Worm (Caenorhabditis elegans) whole organism, L4 larva: ENCODE measurements around the gene C05C8.7.
A peak's percentile ranks its signal among the peaks of the same experiment; 100 is the strongest.

ENCODE experiments used
- F26F4.8 ChIP-seq: fragments of 200-800 bp; sonication (Bioruptor generic); conservative IDR thresholded peaks from 2 replicates; pipeline ENCODE4 v1.3.6; 2022; ENCODE audit warnings: missing genetic modification characterization, missing compliant biosample characterization
- F37D6.2 ChIP-seq: sonication (generic microtip); optimal IDR thresholded peaks from 2 replicates; lab custom pipeline; 2016; ENCODE audit warnings: mild to moderate bottlenecking, missing genetic modification characterization, missing compliant biosample characterization
- F44E2.7 ChIP-seq: fragments of 200-800 bp; sonication (Bioruptor generic); IDR thresholded peaks from 2 replicates; pipeline ENCODE4 v2.1.2; 2022; ENCODE audit warnings: missing genetic modification characterization, missing compliant biosample characterization
- R02D3.7 ChIP-seq: fragments of 150-350 bp; sonication (generic microtip); optimal IDR thresholded peaks from 3 replicates; lab custom pipeline; 2014; ENCODE audit warnings: missing biosample characterization, missing genetic modification characterization
- T26A8.4 ChIP-seq: fragments of 200-800 bp; sonication (Bioruptor generic); IDR thresholded peaks from 2 replicates; pipeline ENCODE4 v1.3.6; 2022; ENCODE audit warnings: missing genetic modification characterization, missing compliant biosample characterization
- Y105C5A.15 ChIP-seq: fragments of 200-800 bp; sonication (Bioruptor generic); IDR thresholded peaks from 2 replicates; pipeline ENCODE4 v1.3.6; 2022; ENCODE audit warnings: missing genetic modification characterization, missing compliant biosample characterization
- Y48G9A.11 ChIP-seq: fragments of 200-800 bp; sonication (Bioruptor generic); IDR thresholded peaks from 2 replicates; pipeline ENCODE4 v1.3.6; 2022; ENCODE audit warnings: missing genetic modification reagents, missing genetic modification characterization, missing compliant biosample characterization
- Y5F2A.4 ChIP-seq: fragments of 200-800 bp; sonication (Bioruptor generic); optimal IDR thresholded peaks from 2 replicates; lab custom pipeline; 2018; ENCODE audit warnings: mild to moderate bottlenecking, missing genetic modification characterization, missing compliant biosample characterization
- ZK337.2 ChIP-seq: fragments of 200-800 bp; sonication (Bioruptor generic); IDR thresholded peaks from 2 replicates; pipeline ENCODE4 v1.3.6; 2022; ENCODE audit warnings: missing genetic modification reagents, missing genetic modification characterization, missing compliant biosample characterization
- ama-1 ChIP-seq: fragments of 150-350 bp; optimal IDR thresholded peaks from 2 replicates; lab custom pipeline; 2014; ENCODE audit warnings: inconsistent platforms, mixed read lengths
- attf-4 ChIP-seq: sonication (generic microtip); optimal IDR thresholded peaks from 3 replicates; lab custom pipeline; 2017; ENCODE audit warnings: missing biosample characterization, missing genetic modification characterization
- ceh-20 ChIP-seq: fragments of 200-800 bp; sonication (Bioruptor generic); IDR thresholded peaks from 2 replicates; pipeline ENCODE4 v1.3.6; 2022; ENCODE audit warnings: missing genetic modification reagents, missing genetic modification characterization, missing compliant biosample characterization
- ceh-62 ChIP-seq: sonication (generic microtip); optimal IDR thresholded peaks from 2 replicates; lab custom pipeline; 2017; ENCODE audit warnings: missing biosample characterization, missing genetic modification characterization
- ceh-82 ChIP-seq: sonication (generic microtip); optimal IDR thresholded peaks from 2 replicates; lab custom pipeline; 2017; ENCODE audit warnings: missing biosample characterization, missing genetic modification characterization
- ctbp-1 ChIP-seq: fragments of 200-800 bp; sonication (Bioruptor generic); IDR thresholded peaks from 2 replicates; pipeline ENCODE4 v1.3.6; 2022; ENCODE audit warnings: missing genetic modification reagents, missing genetic modification characterization, missing compliant biosample characterization
- daf-19 ChIP-seq: fragments of 200-800 bp; sonication (Bioruptor generic); conservative IDR thresholded peaks from 2 replicates; pipeline ENCODE4 v1.3.6; 2022; ENCODE audit warnings: missing genetic modification characterization, missing compliant biosample characterization
- dmd-8 ChIP-seq: fragments of 200-800 bp; sonication (Bioruptor generic); IDR thresholded peaks from 2 replicates; pipeline ENCODE4 v1.3.6; 2022; ENCODE audit warnings: missing genetic modification characterization, missing compliant biosample characterization
- dmd-9 ChIP-seq: fragments of 200-800 bp; sonication (Bioruptor generic); IDR thresholded peaks from 2 replicates; pipeline ENCODE4 v1.3.6; 2022; ENCODE audit warnings: missing genetic modification reagents, missing genetic modification characterization, missing compliant biosample characterization
- dpl-1 ChIP-seq: fragments of 150-350 bp; optimal IDR thresholded peaks from 2 replicates; lab custom pipeline; 2014; ENCODE audit warnings: missing biosample characterization, missing genetic modification reagents, missing genetic modification characterization
- egl-27 ChIP-seq: sonication (generic microtip); optimal IDR thresholded peaks from 3 replicates; lab custom pipeline; 2017; ENCODE audit warnings: missing biosample characterization, missing genetic modification reagents, missing genetic modification characterization
- egl-43 ChIP-seq: fragments of 200-800 bp; sonication (Bioruptor generic); IDR thresholded peaks from 2 replicates; pipeline ENCODE4 v1.3.6; 2022; ENCODE audit warnings: missing genetic modification reagents, missing genetic modification characterization, missing compliant biosample characterization
- gei-8 ChIP-seq: fragments of 200-800 bp; sonication (Bioruptor generic); optimal IDR thresholded peaks from 2 replicates; lab custom pipeline; 2018; ENCODE audit warnings: mild to moderate bottlenecking, missing genetic modification characterization, missing compliant biosample characterization
- hif-1 ChIP-seq, 2 experiments: sonication (generic microtip); optimal IDR thresholded peaks; 2 replicates each; lab custom pipeline; 2016 to 2017; ENCODE audit warnings: missing compliant biosample characterization in 2 of 2, missing genetic modification characterization in 2 of 2, missing genetic modification reagents in 2 of 2, missing genotype in 2 of 2, mild to moderate bottlenecking in 1 of 2
- lin-13 ChIP-seq: fragments of 150-350 bp; optimal IDR thresholded peaks from 2 replicates; lab custom pipeline; 2014; ENCODE audit warnings: missing biosample characterization, missing genetic modification reagents, missing genetic modification characterization
- lin-15B ChIP-seq: fragments of 150-350 bp; sonication (generic microtip); optimal IDR thresholded peaks from 3 replicates; lab custom pipeline; 2014; ENCODE audit warnings: missing biosample characterization, missing genetic modification characterization
- lin-29 ChIP-seq: fragments of 200-800 bp; sonication (Bioruptor generic); IDR thresholded peaks from 2 replicates; pipeline ENCODE4 v1.3.6; 2022; ENCODE audit warnings: missing genetic modification reagents, missing genetic modification characterization, missing compliant biosample characterization
- lin-38 ChIP-seq: fragments of 200-800 bp; sonication (Bioruptor generic); IDR thresholded peaks from 2 replicates; pipeline ENCODE4 v1.3.6; 2022; ENCODE audit warnings: missing genetic modification reagents, missing genetic modification characterization, missing compliant biosample characterization
- lir-3 ChIP-seq: sonication (generic microtip); optimal IDR thresholded peaks from 2 replicates; lab custom pipeline; 2016; ENCODE audit warnings: mild to moderate bottlenecking, missing genetic modification characterization, missing compliant biosample characterization
- lsy-2 ChIP-seq, 2 experiments: fragments of 150-350 bp in 1 of 2; sonication (generic microtip) in 1 of 2; optimal IDR thresholded peaks; 2 replicates each; lab custom pipeline; 2014 to 2017; ENCODE audit warnings: missing biosample characterization in 2 of 2, missing genetic modification characterization in 2 of 2
- mdl-1 ChIP-seq, 2 experiments: fragments of 150-350 bp in 1 of 2; sonication (generic microtip) in 1 of 2; optimal IDR thresholded peaks; 2 replicates each; lab custom pipeline; 2014 to 2017; ENCODE audit warnings: missing biosample characterization in 2 of 2, missing genetic modification characterization in 2 of 2
- mdt-29 ChIP-seq: fragments of 200-800 bp; sonication (Bioruptor generic); IDR thresholded peaks from 2 replicates; pipeline ENCODE4 v1.3.6; 2022; ENCODE audit warnings: missing genetic modification reagents, missing genetic modification characterization, missing compliant biosample characterization
- mep-1 ChIP-seq: fragments of 150-350 bp; sonication (generic microtip); optimal IDR thresholded peaks from 3 replicates; lab custom pipeline; 2014; ENCODE audit warnings: missing biosample characterization, missing genetic modification characterization
- mxl-2 ChIP-seq: fragments of 200-800 bp; sonication (Bioruptor generic); conservative IDR thresholded peaks from 2 replicates; pipeline ENCODE4 v1.3.6; 2022; ENCODE audit warnings: missing genetic modification reagents, missing genetic modification characterization, missing compliant biosample characterization
- nhr-11 ChIP-seq: fragments of 150-350 bp; optimal IDR thresholded peaks from 2 replicates; lab custom pipeline; 2014; ENCODE audit warnings: missing biosample characterization, missing genetic modification characterization
- nhr-25 ChIP-seq: sonication (generic microtip); optimal IDR thresholded peaks from 2 replicates; lab custom pipeline; 2017; ENCODE audit warnings: missing genetic modification characterization, mild to moderate bottlenecking, missing compliant biosample characterization, antibody characterized with exemption, moderate library complexity, borderline replicate concordance; ENCODE audit not compliant: insufficient read depth
- nhr-28 ChIP-seq: fragments of 150-350 bp; optimal IDR thresholded peaks from 2 replicates; lab custom pipeline; 2014; ENCODE audit warnings: missing biosample characterization, missing genetic modification characterization
- nhr-42 ChIP-seq: fragments of 200-800 bp; sonication (Bioruptor generic); IDR thresholded peaks from 2 replicates; pipeline ENCODE4 v1.3.6; 2022; ENCODE audit warnings: missing genetic modification characterization, missing compliant biosample characterization
- nhr-48 ChIP-seq: sonication (generic microtip); optimal IDR thresholded peaks from 2 replicates; lab custom pipeline; 2016; ENCODE audit warnings: mild to moderate bottlenecking, missing genetic modification characterization, missing compliant biosample characterization
- nhr-77 ChIP-seq: fragments of 150-350 bp; optimal IDR thresholded peaks from 2 replicates; lab custom pipeline; 2014; ENCODE audit warnings: missing biosample characterization, missing genetic modification characterization
- pha-4 ChIP-seq, 2 experiments: fragments of 150-350 bp in 1 of 2; fragments of 200-800 bp in 1 of 2; sonication (Bioruptor generic) in 1 of 2; IDR thresholded peaks in 1 of 2; optimal IDR thresholded peaks in 1 of 2; 2 replicates each; pipeline versions ENCODE4 v1.3.6 to Lab custom; 2014 to 2022; ENCODE audit warnings: missing genetic modification characterization in 2 of 2, missing genetic modification reagents in 2 of 2, missing biosample characterization in 1 of 2, missing compliant biosample characterization in 1 of 2
- php-3 ChIP-seq: fragments of 200-800 bp; sonication (Bioruptor generic); IDR thresholded peaks from 2 replicates; pipeline ENCODE4 v1.3.6; 2022; ENCODE audit warnings: missing genetic modification reagents, missing genetic modification characterization, missing compliant biosample characterization
- snpc-1.2 ChIP-seq: fragments of 200-800 bp; sonication (Bioruptor generic); IDR thresholded peaks from 2 replicates; pipeline ENCODE4 v1.3.6; 2022; ENCODE audit warnings: missing genetic modification reagents, missing genetic modification characterization, missing compliant biosample characterization
- snpc-4 ChIP-seq: fragments of 150-350 bp; optimal IDR thresholded peaks from 2 replicates; lab custom pipeline; 2014; ENCODE audit warnings: missing biosample characterization, missing genetic modification characterization
- spr-1 ChIP-seq: sonication (generic microtip); optimal IDR thresholded peaks from 2 replicates; lab custom pipeline; 2016; ENCODE audit warnings: mild to moderate bottlenecking, missing genetic modification characterization, missing compliant biosample characterization
- tag-97 ChIP-seq: fragments of 200-800 bp; sonication (Bioruptor generic); IDR thresholded peaks from 2 replicates; pipeline ENCODE4 v1.3.6; 2022; ENCODE audit warnings: missing genetic modification characterization, missing compliant biosample characterization
- unc-39 ChIP-seq: sonication (generic microtip); optimal IDR thresholded peaks from 2 replicates; lab custom pipeline; 2017; ENCODE audit warnings: missing biosample characterization, missing genetic modification characterization
- unc-62 ChIP-seq, 3 experiments: fragments of 150-350 bp in 1 of 3; sonication (generic microtip); optimal IDR thresholded peaks in 2 of 3; peaks in 1 of 3; 1 replicate in 1 of 3; 2 replicates in 2 of 3; lab custom pipeline; 2014 to 2017; ENCODE audit warnings: missing biosample characterization in 3 of 3, missing genetic modification characterization in 3 of 3, missing genetic modification reagents in 3 of 3, missing genotype in 1 of 3
- vab-7 ChIP-seq: fragments of 200-800 bp; sonication (Bioruptor generic); IDR thresholded peaks from 2 replicates; pipeline ENCODE4 v1.3.6; 2022; ENCODE audit warnings: missing genetic modification reagents, missing genetic modification characterization, missing compliant biosample characterization
- zfp-3 ChIP-seq: fragments of 200-800 bp; sonication (Bioruptor generic); conservative IDR thresholded peaks from 2 replicates; pipeline ENCODE4 v1.3.6; 2022; ENCODE audit warnings: missing genetic modification reagents, missing genetic modification characterization, missing compliant biosample characterization
- zip-11 ChIP-seq: fragments of 200-800 bp; sonication (Bioruptor generic); IDR thresholded peaks from 2 replicates; pipeline ENCODE4 v1.3.6; 2022; ENCODE audit warnings: missing genetic modification characterization, missing compliant biosample characterization

C05C8.7 gene

ce11 chrV:7237133-7237532 lies 9.7 kb downstream of the C05C8.7 start, which contains the start of gene hyls-1:
Gene hyls-1, plus strand, starts transcription at chrV:7237381.
- TF ChIP-seq F37D6.2 (peak; percentile 37), Y105C5A.15 (no peak), lir-3 (no peak), zfp-3 (0 out of 2 replicates have a peak, but pooled peaks have one; percentile 37), nhr-42 (GFP tag; lab: Robert Waterston, UW) (0 out of 2 replicates have a peak, but pooled peaks have one; percentile 37), dmd-9 (no peak), Y5F2A.4 (GFP tag; lab: Kevin White, UChicago) (no peak), php-3 (GFP tag; lab: Robert Waterston, UW) (no peak), attf-4 (tag; lab: Kevin White, UChicago) (no peak), pha-4 (GFP tag; IDR thresholded peaks at IDR 0.05; lab: Robert Waterston, UW) (no peak), pha-4 (tag; optimal IDR thresholded peaks at IDR 0.05; lab: Kevin White, UChicago) (peak; percentile 75), nhr-28 (tag; lab: Kevin White, UChicago) (peak; percentile 53), F44E2.7 (no peak), F26F4.8 (GFP tag; lab: Robert Waterston, UW) (no peak), nhr-77 (tag; lab: Kevin White, UChicago) (peak; percentile 71), unc-62 (GFP tag; optimal IDR thresholded peaks at IDR 0.05 in 1 of 2; lab: Kevin White, UChicago) (peak in 1 of 2 experiments; percentile 92), unc-62 (tag; optimal IDR thresholded peaks at IDR 0.05; lab: Kevin White, UChicago) (no peak), hif-1 (tag; optimal IDR thresholded peaks at IDR 0.05; lab: Kevin White, UChicago) (peak in 1 of 2 experiments; percentile 84), snpc-1.2 (no peak), ceh-20 (no peak), mxl-2 (GFP tag; lab: Robert Waterston, UW) (no peak), egl-43 (GFP tag; lab: Robert Waterston, UW) (no peak), T26A8.4 (GFP tag; lab: Robert Waterston, UW) (peak; percentile 76), snpc-4 (no peak), vab-7 (GFP tag; lab: Robert Waterston, UW) (no peak), lsy-2 (tag; optimal IDR thresholded peaks at IDR 0.05; lab: Kevin White, UChicago) (peak in 1 of 2 experiments; percentile 86), lin-38 (peak; percentile 97), gei-8 (GFP tag; lab: Kevin White, UChicago) (no peak), Y48G9A.11 (GFP tag; lab: Robert Waterston, UW) (no peak), mep-1 (tag; lab: Kevin White, UChicago) (peak; percentile 89), ama-1 (lab: Kevin White, UChicago) (peak; percentile 27), ctbp-1 (GFP tag; lab: Robert Waterston, UW) (no peak), ceh-62 (tag; lab: Kevin White, UChicago) (no peak), dpl-1 (GFP tag; lab: Kevin White, UChicago) (peak; percentile 93), daf-19 (GFP tag; lab: Robert Waterston, UW) (no peak), tag-97 (GFP tag; lab: Robert Waterston, UW) (no peak), egl-27 (tag; lab: Kevin White, UChicago) (peak; percentile 32), dmd-8 (GFP tag; lab: Robert Waterston, UW) (no peak), R02D3.7 (no peak), lin-29 (GFP tag; lab: Robert Waterston, UW) (peak; percentile 67; the same call in 1 of the 2 replicates), mdt-29 (GFP tag; lab: Robert Waterston, UW) (no peak), ceh-82 (no peak), nhr-48 (tag; lab: Kevin White, UChicago) (peak; percentile 40), mdl-1 (tag; optimal IDR thresholded peaks at IDR 0.05; lab: Kevin White, UChicago) (no peak), unc-39 (tag; lab: Kevin White, UChicago) (no peak), ZK337.2 (GFP tag; lab: Robert Waterston, UW) (no peak), lin-13 (GFP tag; lab: Kevin White, UChicago) (peak; percentile 65), spr-1 (tag; lab: Kevin White, UChicago) (peak; percentile 58), nhr-25 (tag; lab: Kevin White, UChicago) (peak; percentile 69), lin-15B (tag; lab: Kevin White, UChicago) (peak; percentile 54), nhr-11 (tag; lab: Kevin White, UChicago) (no peak), zip-11 (GFP tag; lab: Robert Waterston, UW) (no peak)
